Fruit fly (Drosophila melanogaster): ENCODE results near the gene mys.

DNA sequence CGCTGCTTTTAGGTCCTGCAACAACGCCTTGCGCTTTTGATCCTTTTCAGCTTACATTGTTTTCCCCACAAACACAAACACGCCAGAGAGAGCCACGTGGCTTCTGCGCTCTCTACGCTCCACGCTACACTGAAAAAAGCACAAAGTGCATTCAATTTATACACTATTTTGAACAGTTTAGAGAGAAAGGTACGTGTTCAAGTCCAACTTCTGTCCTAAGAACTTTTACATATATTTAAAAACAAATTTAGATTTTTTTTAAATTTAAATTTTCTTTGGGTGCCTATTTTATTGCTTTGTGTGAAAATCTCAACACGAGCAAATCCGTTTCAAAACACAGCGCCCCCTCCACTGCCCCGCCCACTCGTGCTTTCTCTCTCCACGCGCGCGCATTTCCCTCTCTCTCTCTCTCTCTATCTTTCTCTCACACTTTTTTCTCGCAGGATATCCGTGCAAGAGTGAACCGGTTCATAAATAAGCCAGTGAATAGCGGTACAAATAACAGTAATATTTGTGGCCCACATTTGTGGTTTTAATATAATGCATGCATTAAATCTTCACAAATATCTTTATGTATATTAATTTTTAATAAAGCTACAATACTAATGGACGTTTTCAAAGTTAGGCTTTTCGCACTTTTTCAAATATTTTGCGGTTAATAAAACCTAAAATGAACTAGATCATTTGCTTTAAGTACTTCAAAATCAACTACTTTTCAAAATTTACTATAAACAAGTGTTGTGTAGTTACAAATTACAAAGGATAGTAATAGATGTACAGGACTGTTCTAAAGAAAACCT is 38.8 kb downstream of the mys start:
- TF ChIP-seq CTCF (optimal IDR thresholded peaks at IDR 0.05) (no peak), CG8478 (optimal IDR thresholded peaks at IDR 0.05) (no peak)

Data from S2 (cell line).